Worm (Caenorhabditis elegans) whole organism, young adult: ENCODE data around the gene B0244.17.

Experiments
- B0019.2 ChIP-seq: fragments of 200-800 bp; sonication (Bioruptor generic); conservative IDR thresholded peaks from 2 replicates; pipeline ENCODE4 v1.3.6; 2022; ENCODE audit warnings: missing genetic modification reagents, missing genetic modification characterization, missing compliant biosample characterization
- D2030.7 ChIP-seq: fragments of 200-800 bp; sonication (Bioruptor generic); IDR thresholded peaks from 2 replicates; pipeline ENCODE4 v1.3.6; 2022; ENCODE audit warnings: missing genetic modification reagents, missing genetic modification characterization, missing compliant biosample characterization
- F23B12.7 ChIP-seq: sonication (generic microtip); optimal IDR thresholded peaks from 2 replicates; lab custom pipeline; 2017; ENCODE audit warnings: missing genetic modification characterization, mild to moderate bottlenecking, missing compliant biosample characterization, antibody characterized with exemption, moderate library complexity; ENCODE audit not compliant: insufficient read depth
- F33H1.4 ChIP-seq: fragments of 200-800 bp; sonication (Bioruptor generic); IDR thresholded peaks from 2 replicates; pipeline ENCODE4 v1.3.6; 2022; ENCODE audit warnings: missing genetic modification reagents, missing genetic modification characterization, missing compliant biosample characterization
- Y53F4B.3 ChIP-seq: fragments of 200-800 bp; sonication (Bioruptor generic); IDR thresholded peaks from 2 replicates; pipeline ENCODE4 v1.3.6; 2022; ENCODE audit warnings: missing genetic modification reagents, missing genetic modification characterization, missing compliant biosample characterization
- Y56A3A.18 ChIP-seq: fragments of 200-800 bp; sonication (Bioruptor generic); IDR thresholded peaks from 2 replicates; pipeline ENCODE4 v1.3.6; 2022; ENCODE audit warnings: missing genetic modification reagents, missing genetic modification characterization, missing compliant biosample characterization
- Y79H2A.3 ChIP-seq: fragments of 200-800 bp; sonication (Bioruptor generic); conservative IDR thresholded peaks from 2 replicates; pipeline ENCODE4 v1.3.6; 2022; ENCODE audit warnings: missing genetic modification reagents, missing genetic modification characterization, missing compliant biosample characterization
- akir-1 ChIP-seq: fragments of 200-800 bp; sonication (Bioruptor generic); optimal IDR thresholded peaks from 2 replicates; lab custom pipeline; 2018; ENCODE audit warnings: mild to moderate bottlenecking, missing genetic modification characterization, moderate library complexity, missing compliant biosample characterization
- ama-1 ChIP-seq, 3 experiments: fragments of 150-350 bp in 1 of 3; sonication (generic microtip) in 2 of 3; optimal IDR thresholded peaks; 2 replicates each; lab custom pipeline; 2014 to 2018; ENCODE audit warnings: missing biosample characterization in 2 of 3, missing genetic modification characterization in 2 of 3, missing genetic modification reagents in 2 of 3
- aptf-3 ChIP-seq: fragments of 200-800 bp; sonication (Bioruptor generic); IDR thresholded peaks from 2 replicates; pipeline ENCODE4 v1.3.6; 2022; ENCODE audit warnings: missing genetic modification characterization, missing compliant biosample characterization
- athp-1 ChIP-seq: sonication (generic microtip); optimal IDR thresholded peaks from 2 replicates; lab custom pipeline; 2017; ENCODE audit warnings: mild to moderate bottlenecking, missing genetic modification characterization, missing compliant biosample characterization
- cebp-1 ChIP-seq, 2 experiments: fragments of 200-800 bp in 1 of 2; sonication (Bioruptor generic) in 1 of 2; sonication (generic microtip) in 1 of 2; IDR thresholded peaks in 1 of 2; optimal IDR thresholded peaks in 1 of 2; 2 replicates each; pipeline versions ENCODE4 v1.3.6 to Lab custom; 2017 to 2022; ENCODE audit warnings: missing compliant biosample characterization in 2 of 2, missing genetic modification characterization in 2 of 2, mild to moderate bottlenecking in 1 of 2, missing genetic modification reagents in 1 of 2, moderate library complexity in 1 of 2
- ceh-100 ChIP-seq: fragments of 200-800 bp; sonication (Bioruptor generic); IDR thresholded peaks from 2 replicates; pipeline ENCODE4 v1.3.6; 2022; ENCODE audit warnings: missing genetic modification reagents, missing genetic modification characterization, missing compliant biosample characterization
- ceh-58 ChIP-seq: fragments of 200-800 bp; sonication (Bioruptor generic); IDR thresholded peaks from 2 replicates; pipeline ENCODE4 v1.3.6; 2022; ENCODE audit warnings: missing genetic modification characterization, missing compliant biosample characterization
- ceh-79 ChIP-seq: sonication (generic microtip); optimal IDR thresholded peaks from 2 replicates; lab custom pipeline; 2017; ENCODE audit warnings: mild to moderate bottlenecking, missing genetic modification characterization, missing compliant biosample characterization
- ceh-91 ChIP-seq: fragments of 200-800 bp; sonication (Bioruptor generic); IDR thresholded peaks from 2 replicates; pipeline ENCODE4 v1.3.6; 2022; ENCODE audit warnings: missing genetic modification reagents, missing genetic modification characterization, missing compliant biosample characterization
- dox-1 ChIP-seq: fragments of 200-800 bp; sonication (Bioruptor generic); IDR thresholded peaks from 2 replicates; pipeline ENCODE4 v1.3.6; 2022; ENCODE audit warnings: missing genetic modification reagents, missing genetic modification characterization, missing compliant biosample characterization
- dpl-1 ChIP-seq: fragments of 150-350 bp; optimal IDR thresholded peaks from 2 replicates; lab custom pipeline; 2014; ENCODE audit warnings: missing biosample characterization, missing genetic modification reagents, missing genetic modification characterization
- efl-1 ChIP-seq: fragments of 150-350 bp; optimal IDR thresholded peaks from 2 replicates; lab custom pipeline; 2014; ENCODE audit warnings: missing biosample characterization, missing genetic modification reagents, missing genetic modification characterization
- egl-44 ChIP-seq: fragments of 200-800 bp; sonication (Bioruptor generic); IDR thresholded peaks from 2 replicates; pipeline ENCODE4 v1.3.6; 2022; ENCODE audit warnings: missing genetic modification reagents, missing genetic modification characterization, missing compliant biosample characterization
- ekl-4 ChIP-seq: fragments of 200-800 bp; sonication (Bioruptor generic); IDR thresholded peaks from 2 replicates; pipeline ENCODE4 v1.3.6; 2022; ENCODE audit warnings: missing genetic modification reagents, missing genetic modification characterization, missing compliant biosample characterization
- fkh-3 ChIP-seq: sonication (generic microtip); optimal IDR thresholded peaks from 2 replicates; lab custom pipeline; 2016; ENCODE audit warnings: mild to moderate bottlenecking, missing genetic modification characterization, missing compliant biosample characterization
- hsf-1 ChIP-seq: fragments of 200-800 bp; sonication (Bioruptor generic); IDR thresholded peaks from 2 replicates; pipeline ENCODE4 v1.3.6; 2022; ENCODE audit warnings: missing genetic modification reagents, missing genetic modification characterization, missing compliant biosample characterization
- lin-26 ChIP-seq: fragments of 200-800 bp; sonication (Bioruptor generic); IDR thresholded peaks from 2 replicates; pipeline ENCODE4 v1.3.6; 2022; ENCODE audit warnings: missing genetic modification reagents, missing genetic modification characterization, missing compliant biosample characterization
- lin-35 ChIP-seq, 3 experiments: fragments of 150-350 bp in 2 of 3; sonication (generic microtip) in 1 of 3; optimal IDR thresholded peaks; 2 replicates each; lab custom pipeline; 2014 to 2018; ENCODE audit warnings: missing biosample characterization in 3 of 3, missing genetic modification characterization in 3 of 3, missing genetic modification reagents in 3 of 3
- lir-1 ChIP-seq: fragments of 200-800 bp; sonication (Bioruptor generic); conservative IDR thresholded peaks from 2 replicates; pipeline ENCODE4 v1.3.6; 2022; ENCODE audit warnings: missing genetic modification reagents, missing genetic modification characterization, missing compliant biosample characterization
- lsl-1 ChIP-seq: fragments of 200-800 bp; sonication (Bioruptor generic); optimal IDR thresholded peaks from 2 replicates; lab custom pipeline; 2018; ENCODE audit warnings: mild to moderate bottlenecking, missing genetic modification characterization, moderate library complexity, missing compliant biosample characterization
- madf-3 ChIP-seq: fragments of 200-800 bp; sonication (Bioruptor generic); IDR thresholded peaks from 2 replicates; pipeline ENCODE4 v1.3.6; 2022; ENCODE audit warnings: missing genetic modification reagents, missing genetic modification characterization, missing compliant biosample characterization
- madf-6 ChIP-seq: fragments of 200-800 bp; sonication (Bioruptor generic); IDR thresholded peaks from 2 replicates; pipeline ENCODE4 v1.3.6; 2022; ENCODE audit warnings: missing genetic modification reagents, missing genetic modification characterization, missing compliant biosample characterization
- madf-8 ChIP-seq: fragments of 200-800 bp; sonication (Bioruptor generic); conservative IDR thresholded peaks from 2 replicates; pipeline ENCODE4 v1.3.6; 2022; ENCODE audit warnings: missing genetic modification reagents, missing genetic modification characterization, missing compliant biosample characterization
- nhr-120 ChIP-seq: fragments of 200-800 bp; sonication (Bioruptor generic); IDR thresholded peaks from 2 replicates; pipeline ENCODE4 v1.3.6; 2022; ENCODE audit warnings: missing genetic modification characterization, missing compliant biosample characterization
- nhr-80 ChIP-seq: sonication (generic microtip); optimal IDR thresholded peaks from 2 replicates; lab custom pipeline; 2016; ENCODE audit warnings: missing genetic modification characterization, missing compliant biosample characterization
- snpc-1.1 ChIP-seq: sonication (generic microtip); optimal IDR thresholded peaks from 2 replicates; lab custom pipeline; 2017; ENCODE audit warnings: missing genetic modification characterization, mild to moderate bottlenecking, missing compliant biosample characterization, antibody characterized with exemption, moderate library complexity, missing genotype, missing genetic modification reagents; ENCODE audit not compliant: insufficient read depth
- snpc-4 ChIP-seq, 5 experiments: fragments of 150-350 bp in 1 of 5; sonication (generic microtip) in 4 of 5; optimal IDR thresholded peaks; 2 replicates each; lab custom pipeline; 2014 to 2018; ENCODE audit warnings: missing genetic modification characterization in 5 of 5, missing biosample characterization in 3 of 5, antibody characterized with exemption in 2 of 5, mild to moderate bottlenecking in 2 of 5, missing compliant biosample characterization in 2 of 5, missing genotype in 2 of 5, moderate library complexity in 2 of 5, missing genetic modification reagents in 1 of 5
- somi-1 ChIP-seq: fragments of 200-800 bp; sonication (Bioruptor generic); optimal IDR thresholded peaks from 2 replicates; lab custom pipeline; 2018; ENCODE audit warnings: mild to moderate bottlenecking, missing genetic modification characterization, missing compliant biosample characterization
- sptf-2 ChIP-seq: fragments of 200-800 bp; sonication (Bioruptor generic); optimal IDR thresholded peaks from 2 replicates; lab custom pipeline; 2018; ENCODE audit warnings: mild to moderate bottlenecking, missing genetic modification characterization, missing compliant biosample characterization
- tbp1 ChIP-seq: fragments of 200-800 bp; sonication (Bioruptor generic); optimal IDR thresholded peaks from 2 replicates; lab custom pipeline; 2018; ENCODE audit warnings: mild to moderate bottlenecking, missing genetic modification characterization, missing compliant biosample characterization
- unc-130 ChIP-seq: sonication (generic microtip); optimal IDR thresholded peaks from 2 replicates; lab custom pipeline; 2016; ENCODE audit warnings: missing genetic modification reagents, missing genetic modification characterization, missing compliant biosample characterization
- xnd-1 ChIP-seq: sonication (generic microtip); optimal IDR thresholded peaks from 2 replicates; lab custom pipeline; 2016; ENCODE audit warnings: missing genotype, missing genetic modification reagents, missing genetic modification characterization, missing compliant biosample characterization
- ztf-18 ChIP-seq: sonication (generic microtip); optimal IDR thresholded peaks from 2 replicates; lab custom pipeline; 2016; ENCODE audit warnings: missing genotype, mild to moderate bottlenecking, missing genetic modification characterization, missing compliant biosample characterization
- ztf-28 ChIP-seq: fragments of 200-800 bp; sonication (Bioruptor generic); IDR thresholded peaks from 2 replicates; pipeline ENCODE4 v1.3.6; 2022; ENCODE audit warnings: missing genetic modification reagents, missing genetic modification characterization, missing compliant biosample characterization

Gene B0244.17

ce11 chrIII:5697963-5698730 is 34.9 kb upstream of the B0244.17 start, which contains the start of the genes lgg-3 and rgs-5 (continued):
- TF ChIP-seq snpc-4 (GFP tag; optimal IDR thresholded peaks at IDR 0.05; lab: Kevin White, UChicago): no peak
- peak; percentile 5 to 81 (median 31) for TF ChIP-seq snpc-4 (tag; optimal IDR thresholded peaks at IDR 0.05; lab: Kevin White, UChicago)
- peak; percentile 31 for TF ChIP-seq snpc-1.1 (tag; lab: Kevin White, UChicago)
- peak; percentile 96 for TF ChIP-seq lsl-1
- no peak for TF ChIP-seq Y53F4B.3
- no peak for TF ChIP-seq somi-1 (GFP tag; lab: Kevin White, UChicago)
- TF ChIP-seq nhr-80 (tag; lab: Kevin White, UChicago): peak; percentile 12
- peak; percentile 14 for TF ChIP-seq dpl-1 (GFP tag; lab: Kevin White, UChicago)
- peak; percentile 48; the same call in 1 of the 2 replicates for TF ChIP-seq hsf-1 (GFP tag; lab: Robert Waterston, UW)
- TF ChIP-seq ztf-28 (GFP tag; lab: Robert Waterston, UW): no peak
- TF ChIP-seq Y79H2A.3: no peak
- peak; percentile 13 for TF ChIP-seq athp-1 (tag; lab: Kevin White, UChicago)
- no peak for TF ChIP-seq akir-1 (GFP tag; lab: Kevin White, UChicago)
- TF ChIP-seq F33H1.4 (GFP tag; lab: Robert Waterston, UW): peak; percentile 85

ce11 chrIII:5701491-5701890 is 31.5 kb upstream of the B0244.17 start:
- TF ChIP-seq efl-1 (GFP tag; lab: Kevin White, UChicago) (peak; percentile 83), D2030.7 (GFP tag; lab: Robert Waterston, UW) (peak; percentile 41; the same call in 1 of the 2 replicates), madf-8 (peak; percentile 49), fkh-3 (tag; lab: Kevin White, UChicago) (no peak), xnd-1 (peak; percentile 21), madf-6 (GFP tag; lab: Robert Waterston, UW) (peak; percentile 78), ceh-91 (GFP tag; lab: Robert Waterston, UW) (peak; percentile 41; the same call in 1 of the 2 replicates), F33H1.4 (GFP tag; lab: Robert Waterston, UW) (peak; percentile 79), nhr-120 (GFP tag; lab: Robert Waterston, UW) (no peak), nhr-80 (tag; lab: Kevin White, UChicago) (no peak), lsl-1 (peak; percentile 80), dox-1 (GFP tag; lab: Robert Waterston, UW) (no peak), ama-1 (optimal IDR thresholded peaks at IDR 0.05; lab: Kevin White, UChicago) (no peak), ama-1 (GFP tag; optimal IDR thresholded peaks at IDR 0.05; lab: Kevin White, UChicago) (no peak), B0019.2 (GFP tag; lab: Robert Waterston, UW) (no peak), Y56A3A.18 (GFP tag; lab: Robert Waterston, UW) (no peak)

ce11 chrIII:5705228-5705888 is 27.7 kb upstream of the B0244.17 start, which contains the start of gene swp-1:
swp-1 (minus strand) TSS chrIII:5705525.
- peak in 1 of 3 experiments; percentile 10 for TF ChIP-seq lin-35 (GFP tag; optimal IDR thresholded peaks at IDR 0.05; lab: Kevin White, UChicago)
- no peak for TF ChIP-seq lir-1 (GFP tag; lab: Robert Waterston, UW)
- no peak for TF ChIP-seq ceh-79 (tag; lab: Kevin White, UChicago)
- TF ChIP-seq madf-3 (GFP tag; lab: Robert Waterston, UW): peak; percentile 66; the same call in 1 of the 2 replicates
- TF ChIP-seq sptf-2 (GFP tag; lab: Kevin White, UChicago): no peak
- peak; percentile 21 for TF ChIP-seq ztf-18 (tag; lab: Kevin White, UChicago)
- TF ChIP-seq egl-44 (GFP tag; lab: Robert Waterston, UW): 0 out of 2 replicates have a peak, but pooled peaks have one; percentile 24
- TF ChIP-seq ekl-4: peak; percentile 70
- no peak for TF ChIP-seq aptf-3 (GFP tag; lab: Robert Waterston, UW)
- TF ChIP-seq lsl-1: peak; percentile 38
- TF ChIP-seq ceh-100 (GFP tag; lab: Robert Waterston, UW): peak; percentile 16; the same call in 1 of the 2 replicates
- TF ChIP-seq unc-130 (GFP tag; lab: Kevin White, UChicago): peak; percentile 45
- peak; percentile 28 for TF ChIP-seq tbp1 (GFP tag; lab: Kevin White, UChicago)
- TF ChIP-seq lin-26 (GFP tag; lab: Robert Waterston, UW): peak; percentile 74
- no peak for TF ChIP-seq F23B12.7 (tag; lab: Kevin White, UChicago)
- no peak for TF ChIP-seq ceh-58 (GFP tag; lab: Robert Waterston, UW)
- TF ChIP-seq cebp-1 (GFP tag; IDR thresholded peaks at IDR 0.05; lab: Robert Waterston, UW): no peak
- TF ChIP-seq cebp-1 (tag; optimal IDR thresholded peaks at IDR 0.05; lab: Kevin White, UChicago): peak; percentile 27
